Worm (Caenorhabditis elegans) whole organism, L4 larva: Measurements from ENCODE around the gene vang-1.

Experiments
- Y105C5A.15 ChIP-seq: fragments of 200-800 bp; sonication (Bioruptor generic); IDR thresholded peaks from 2 replicates; pipeline ENCODE4 v1.3.6; 2022; ENCODE audit warnings: missing genetic modification characterization, missing compliant biosample characterization
- ceh-32 ChIP-seq: sonication (generic microtip); optimal IDR thresholded peaks from 2 replicates; lab custom pipeline; 2016; ENCODE audit warnings: mild to moderate bottlenecking, missing genetic modification characterization, missing compliant biosample characterization; ENCODE audit not compliant: poor library complexity
- lin-15B ChIP-seq: fragments of 150-350 bp; sonication (generic microtip); optimal IDR thresholded peaks from 3 replicates; lab custom pipeline; 2014; ENCODE audit warnings: missing biosample characterization, missing genetic modification characterization
- lin-39 ChIP-seq: fragments of 150-350 bp; optimal IDR thresholded peaks from 2 replicates; lab custom pipeline; 2014; ENCODE audit warnings: missing biosample characterization, missing genetic modification reagents, missing genetic modification characterization
- mxl-2 ChIP-seq: fragments of 200-800 bp; sonication (Bioruptor generic); conservative IDR thresholded peaks from 2 replicates; pipeline ENCODE4 v1.3.6; 2022; ENCODE audit warnings: missing genetic modification reagents, missing genetic modification characterization, missing compliant biosample characterization
- nhr-76 ChIP-seq: fragments of 150-350 bp; optimal IDR thresholded peaks from 2 replicates; lab custom pipeline; 2014; ENCODE audit warnings: missing biosample characterization, missing genetic modification characterization
- nhr-77 ChIP-seq: fragments of 150-350 bp; optimal IDR thresholded peaks from 2 replicates; lab custom pipeline; 2014; ENCODE audit warnings: missing biosample characterization, missing genetic modification characterization
- skn-1 ChIP-seq: fragments of 150-350 bp; optimal IDR thresholded peaks from 2 replicates; lab custom pipeline; 2014; ENCODE audit warnings: missing biosample characterization, missing genetic modification characterization

ce11 chrX:2885318-2885908 lies at the start of gene vang-1:
- no peak for TF ChIP-seq lin-39 (tag; lab: Kevin White, UChicago)
- no peak for TF ChIP-seq skn-1 (tag; lab: Kevin White, UChicago)
- no peak for TF ChIP-seq lin-15B
- no peak for TF ChIP-seq ceh-32 (tag; lab: Kevin White, UChicago)
- no peak for TF ChIP-seq nhr-77 (tag; lab: Kevin White, UChicago)
- no peak for TF ChIP-seq Y105C5A.15 (GFP tag; lab: Robert Waterston, UW)
- no peak for TF ChIP-seq mxl-2
- no peak for TF ChIP-seq nhr-76 (tag; lab: Kevin White, UChicago)
